Worm (Caenorhabditis elegans) whole organism, L3 larva: ENCODE results near the gene fbxa-61.

ENCODE experiments used
- R02D3.7 ChIP-seq: fragments of 150-350 bp; optimal IDR thresholded peaks from 2 replicates; lab custom pipeline; 2014; ENCODE audit warnings: missing biosample characterization, missing genetic modification characterization
- ZK546.5 ChIP-seq: sonication (generic microtip); optimal IDR thresholded peaks from 2 replicates; lab custom pipeline; 2017; ENCODE audit warnings: missing biosample characterization, missing genetic modification characterization
- ama-1 ChIP-seq: fragments of 150-350 bp; optimal IDR thresholded peaks from 2 replicates; lab custom pipeline; 2018
- ceh-16 ChIP-seq: sonication (generic microtip); optimal IDR thresholded peaks from 2 replicates; lab custom pipeline; 2017; ENCODE audit warnings: missing biosample characterization, missing genetic modification characterization
- ceh-28 ChIP-seq: fragments of 150-350 bp; optimal IDR thresholded peaks from 2 replicates; lab custom pipeline; 2014; ENCODE audit warnings: missing biosample characterization, missing genetic modification reagents, missing genetic modification characterization
- ceh-82 ChIP-seq: fragments of 150-350 bp; optimal IDR thresholded peaks from 2 replicates; lab custom pipeline; 2014; ENCODE audit warnings: missing biosample characterization, missing genetic modification characterization
- ceh-9 ChIP-seq: sonication (generic microtip); optimal IDR thresholded peaks from 2 replicates; lab custom pipeline; 2018; ENCODE audit warnings: missing biosample characterization, missing genetic modification characterization
- daf-12 ChIP-seq: fragments of 150-350 bp; optimal IDR thresholded peaks from 2 replicates; lab custom pipeline; 2014; ENCODE audit warnings: missing biosample characterization, missing genetic modification reagents, missing genetic modification characterization
- egl-27 ChIP-seq: sonication (generic microtip); optimal IDR thresholded peaks from 4 replicates; lab custom pipeline; 2017; ENCODE audit warnings: missing biosample characterization, missing genetic modification reagents, missing genetic modification characterization
- egl-5 ChIP-seq: fragments of 150-350 bp; optimal IDR thresholded peaks from 2 replicates; lab custom pipeline; 2017; ENCODE audit warnings: missing biosample characterization, missing genetic modification reagents, missing genetic modification characterization, inconsistent platforms
- elt-1 ChIP-seq: fragments of 150-350 bp; optimal IDR thresholded peaks from 2 replicates; lab custom pipeline; 2014; ENCODE audit warnings: missing biosample characterization, missing genetic modification characterization
- elt-2 ChIP-seq: sonication (generic microtip); optimal IDR thresholded peaks from 2 replicates; lab custom pipeline; 2016; ENCODE audit warnings: missing genetic modification reagents, mild to moderate bottlenecking, missing genetic modification characterization, missing compliant biosample characterization
- eor-1 ChIP-seq, 2 experiments: fragments of 150-350 bp; optimal IDR thresholded peaks; 2 replicates each; lab custom pipeline; 2014 to 2018; ENCODE audit warnings: missing biosample characterization in 2 of 2, missing genetic modification characterization in 2 of 2
- fkh-2 ChIP-seq: fragments of 150-350 bp; optimal IDR thresholded peaks from 2 replicates; lab custom pipeline; 2014; ENCODE audit warnings: missing biosample characterization, missing genetic modification reagents, missing genetic modification characterization
- fos-1 ChIP-seq: fragments of 150-350 bp; optimal IDR thresholded peaks from 2 replicates; lab custom pipeline; 2014; ENCODE audit warnings: missing biosample characterization, missing genetic modification characterization
- hmg-11 ChIP-seq: sonication (generic microtip); optimal IDR thresholded peaks from 2 replicates; lab custom pipeline; 2016; ENCODE audit warnings: missing genetic modification characterization, missing compliant biosample characterization
- jun-1 ChIP-seq: fragments of 150-350 bp; optimal IDR thresholded peaks from 2 replicates; lab custom pipeline; 2014; ENCODE audit warnings: missing biosample characterization, missing genetic modification reagents, missing genetic modification characterization
- lin-15B ChIP-seq: fragments of 150-350 bp; optimal IDR thresholded peaks from 2 replicates; lab custom pipeline; 2014; ENCODE audit warnings: missing biosample characterization, missing genetic modification characterization
- lin-39 ChIP-seq: fragments of 150-350 bp; optimal IDR thresholded peaks from 2 replicates; lab custom pipeline; 2018; ENCODE audit warnings: missing biosample characterization, missing genetic modification reagents, missing genetic modification characterization
- lsy-12 ChIP-seq: sonication (generic microtip); optimal IDR thresholded peaks from 2 replicates; lab custom pipeline; 2016; ENCODE audit warnings: mild to moderate bottlenecking, missing genetic modification characterization, missing compliant biosample characterization
- mml-1 ChIP-seq: fragments of 150-350 bp; sonication (generic microtip); optimal IDR thresholded peaks from 3 replicates; lab custom pipeline; 2014; ENCODE audit warnings: missing biosample characterization, missing genetic modification characterization
- nfya-1 ChIP-seq: sonication (generic microtip); optimal IDR thresholded peaks from 2 replicates; lab custom pipeline; 2017; ENCODE audit warnings: missing genetic modification characterization, mild to moderate bottlenecking, missing compliant biosample characterization, antibody characterized with exemption, moderate library complexity; ENCODE audit not compliant: insufficient read depth
- nhr-11 ChIP-seq: fragments of 150-350 bp; optimal IDR thresholded peaks from 2 replicates; lab custom pipeline; 2014; ENCODE audit warnings: missing biosample characterization, missing genetic modification characterization
- nhr-12 ChIP-seq: fragments of 150-350 bp; optimal IDR thresholded peaks from 2 replicates; lab custom pipeline; 2014; ENCODE audit warnings: missing biosample characterization, missing genetic modification characterization
- nhr-23 ChIP-seq: fragments of 150-350 bp; optimal IDR thresholded peaks from 2 replicates; lab custom pipeline; 2014; ENCODE audit warnings: missing biosample characterization, missing genetic modification reagents, missing genetic modification characterization
- nhr-25 ChIP-seq: sonication (generic microtip); optimal IDR thresholded peaks from 2 replicates; lab custom pipeline; 2017; ENCODE audit warnings: missing biosample characterization, missing genetic modification characterization
- nhr-28 ChIP-seq: fragments of 150-350 bp; optimal IDR thresholded peaks from 2 replicates; lab custom pipeline; 2014; ENCODE audit warnings: missing biosample characterization, missing genetic modification characterization
- nhr-43 ChIP-seq: sonication (generic microtip); optimal IDR thresholded peaks from 2 replicates; lab custom pipeline; 2016; ENCODE audit warnings: mild to moderate bottlenecking, missing genetic modification characterization, missing compliant biosample characterization; ENCODE audit not compliant: poor library complexity, severe bottlenecking
- nhr-76 ChIP-seq: fragments of 150-350 bp; sonication (generic microtip); optimal IDR thresholded peaks from 5 replicates; lab custom pipeline; 2014; ENCODE audit warnings: missing biosample characterization, missing genetic modification characterization
- pha-4 ChIP-seq: fragments of 150-350 bp; optimal IDR thresholded peaks from 2 replicates; lab custom pipeline; 2014; ENCODE audit warnings: missing biosample characterization, missing genetic modification reagents, missing genetic modification characterization
- pqm-1 ChIP-seq: fragments of 150-350 bp; optimal IDR thresholded peaks from 2 replicates; lab custom pipeline; 2017; ENCODE audit warnings: missing biosample characterization, missing genetic modification characterization, inconsistent platforms
- sea-2 ChIP-seq: fragments of 150-350 bp; sonication (generic microtip); optimal IDR thresholded peaks from 4 replicates; lab custom pipeline; 2014; ENCODE audit warnings: missing biosample characterization, missing genetic modification reagents, missing genetic modification characterization
- snpc-4 ChIP-seq: fragments of 150-350 bp; optimal IDR thresholded peaks from 2 replicates; lab custom pipeline; 2014; ENCODE audit warnings: missing biosample characterization, missing genetic modification characterization
- tbx-2 ChIP-seq: sonication (generic microtip); optimal IDR thresholded peaks from 2 replicates; lab custom pipeline; 2016; ENCODE audit warnings: mild to moderate bottlenecking, missing genetic modification characterization, missing compliant biosample characterization
- unc-39 ChIP-seq: sonication (generic microtip); optimal IDR thresholded peaks from 4 replicates; lab custom pipeline; 2017; ENCODE audit warnings: missing biosample characterization, missing genetic modification characterization
- zag-1 ChIP-seq: fragments of 150-350 bp; optimal IDR thresholded peaks from 2 replicates; lab custom pipeline; 2014; ENCODE audit warnings: missing biosample characterization, missing genetic modification characterization
- ztf-11 ChIP-seq: fragments of 150-350 bp; optimal IDR thresholded peaks from 2 replicates; lab custom pipeline; 2014; ENCODE audit warnings: missing biosample characterization, missing genetic modification characterization

Gene fbxa-61

ce11 chrIII:1271378-1271926 is 32.6 kb downstream of the fbxa-61 start, which contains the start of gene fbxa-31:
Gene fbxa-31 (minus strand): TSS chrIII:1271428.
- TF ChIP-seq nhr-11 (tag; lab: Kevin White, UChicago) (no peak), pqm-1 (tag; lab: Kevin White, UChicago) (peak; percentile 48), mml-1 (tag; lab: Kevin White, UChicago) (no peak), nhr-25 (tag; lab: Kevin White, UChicago) (no peak), nhr-76 (tag; lab: Kevin White, UChicago) (no peak), pha-4 (tag; lab: Kevin White, UChicago) (peak; percentile 96), elt-2 (peak; percentile 59), zag-1 (no peak), nhr-43 (tag; lab: Kevin White, UChicago) (no peak), ceh-82 (tag; lab: Kevin White, UChicago) (no peak), snpc-4 (tag; lab: Kevin White, UChicago) (no peak), fos-1 (no peak), nhr-12 (no peak), egl-27 (no peak), sea-2 (no peak)

- TF ChIP-seq lsy-12 (tag; lab: Kevin White, UChicago), result no peak
- peak; percentile 58 for TF ChIP-seq pqm-1 (tag; lab: Kevin White, UChicago)
- peak; percentile 72 for TF ChIP-seq elt-2
Measured at ce11 chrIII:1273655-1274328, 34.9 kb downstream of the fbxa-61 start, which contains the start of gene fbxa-29. Gene fbxa-29 (minus strand): TSS chrIII:1273705.

ce11 chrIII:1275513-1275912 is 36.7 kb downstream of the fbxa-61 start, which contains the start of gene fbxa-30:
Gene fbxa-30 (minus strand): TSS chrIII:1275613.
- TF ChIP-seq elt-2 (peak; percentile 6), fkh-2 (tag; lab: Kevin White, UChicago) (no peak)

DNA sequence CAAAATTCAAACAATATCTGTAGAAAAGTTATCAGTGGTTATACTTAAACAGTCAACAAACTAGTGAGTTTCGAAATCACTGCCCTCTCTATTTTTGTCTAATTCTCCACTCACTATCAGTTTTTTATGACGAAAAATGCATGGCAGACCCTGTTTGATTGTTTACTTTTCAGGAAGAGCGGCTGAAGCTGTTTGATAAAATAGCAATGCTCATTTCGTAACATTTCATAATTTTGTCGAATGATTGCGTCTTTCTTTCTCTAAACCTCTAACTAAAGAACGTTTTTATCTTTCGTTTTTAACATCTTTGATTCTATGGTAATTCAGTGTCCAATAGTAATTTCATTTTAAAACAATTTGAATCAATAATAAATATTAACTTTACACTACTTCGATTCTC is 40.3 kb downstream of the fbxa-61 start:
- TF ChIP-seq pha-4 (tag; lab: Kevin White, UChicago) (peak; percentile 95), ama-1 (lab: Kevin White, UChicago) (no peak), pqm-1 (tag; lab: Kevin White, UChicago) (peak; percentile 98), elt-2 (peak; percentile 99), ceh-28 (tag; lab: Kevin White, UChicago) (peak; percentile 42), jun-1 (tag; lab: Kevin White, UChicago) (peak; percentile 89), fkh-2 (tag; lab: Kevin White, UChicago) (no peak), ztf-11 (tag; lab: Kevin White, UChicago) (no peak), fos-1 (no peak), egl-27 (peak; percentile 45), lin-39 (tag; lab: Kevin White, UChicago) (no peak), nfya-1 (tag; lab: Kevin White, UChicago) (no peak), nhr-76 (tag; lab: Kevin White, UChicago) (no peak), tbx-2 (tag; lab: Kevin White, UChicago) (no peak), hmg-11 (no peak), ceh-16 (tag; lab: Kevin White, UChicago) (no peak)

DNA sequence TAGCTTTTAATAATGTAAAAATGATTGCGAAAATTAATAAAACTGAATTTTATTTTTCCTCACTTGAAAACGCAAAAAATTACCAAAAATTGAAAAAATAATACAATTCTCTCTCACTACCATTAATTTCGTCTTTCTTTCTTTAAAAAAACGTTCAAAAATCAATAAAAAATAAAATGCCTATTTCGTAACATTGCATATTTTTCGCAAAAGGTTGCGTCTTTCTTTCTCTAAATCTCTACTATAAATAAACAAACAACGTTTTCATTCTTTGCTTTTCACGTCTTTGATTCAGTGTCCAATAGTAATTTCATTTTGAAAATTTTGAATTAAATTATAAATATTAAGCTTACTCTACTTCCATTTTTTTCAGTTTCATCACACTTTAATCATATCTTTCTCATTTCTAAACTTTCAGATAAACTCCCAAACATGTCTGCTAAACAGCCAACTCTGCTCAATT is 45.8 kb downstream of the fbxa-61 start, which contains the start of gene fbxa-37:
TSS of gene fbxa-37 (plus strand) at position 413 of the 463 bp plus-strand sequence.
- peak; percentile 92 for TF ChIP-seq pha-4 (tag; lab: Kevin White, UChicago)
- TF ChIP-seq nfya-1 (tag; lab: Kevin White, UChicago), result peak; percentile 27
- TF ChIP-seq snpc-4 (tag; lab: Kevin White, UChicago), result no peak
- TF ChIP-seq ceh-28 (tag; lab: Kevin White, UChicago), result peak; percentile 74
- TF ChIP-seq ztf-11 (tag; lab: Kevin White, UChicago), result no peak
- TF ChIP-seq, all 47 proteins: peak for 3

- TF ChIP-seq ceh-82 (tag; lab: Kevin White, UChicago) (no peak), egl-5 (tag; lab: Kevin White, UChicago) (no peak), ceh-9 (no peak), snpc-4 (tag; lab: Kevin White, UChicago) (no peak), lsy-12 (tag; lab: Kevin White, UChicago) (no peak), eor-1 (tag; optimal IDR thresholded peaks at IDR 0.05; lab: Kevin White, UChicago) (no peak), jun-1 (tag; lab: Kevin White, UChicago) (no peak), R02D3.7 (tag; lab: Kevin White, UChicago) (no peak), ztf-11 (tag; lab: Kevin White, UChicago) (no peak), daf-12 (no peak), zag-1 (no peak), nhr-25 (tag; lab: Kevin White, UChicago) (no peak), nhr-23 (tag; lab: Kevin White, UChicago) (no peak), nhr-28 (tag; lab: Kevin White, UChicago) (no peak), lin-15B (no peak), ZK546.5 (tag; lab: Kevin White, UChicago) (no peak), elt-1 (no peak), egl-27 (no peak), mml-1 (tag; lab: Kevin White, UChicago) (no peak), unc-39 (tag; lab: Kevin White, UChicago) (no peak)
Measured at ce11 chrIII:1288473-1289056, 49.7 kb downstream of the fbxa-61 start, which contains the start of gene fbxa-50. Gene fbxa-50 (minus strand): TSS chrIII:1288523.
